Fruit fly (Drosophila melanogaster) whole organism, embryonic: Measurements from ENCODE around the gene CG16854.
A peak's percentile ranks its signal among the peaks of the same experiment; 100 is the strongest.

ENCODE experiments used
- Bgb ChIP-seq: fragments of 200-800 bp; sonication (Bioruptor generic); IDR thresholded peaks from 2 replicates; pipeline ENCODE4 v1.3.6; 2022; ENCODE audit warnings: missing biosample characterization, missing genetic modification characterization; ENCODE audit not compliant: partially characterized antibody
- CG10274 ChIP-seq: fragments of 200-800 bp; sonication (Bioruptor generic); optimal IDR thresholded peaks from 3 replicates; lab custom pipeline; 2017; ENCODE audit warnings: missing biosample characterization, mild to moderate bottlenecking, missing genetic modification characterization
- CG11247 ChIP-seq: fragments of 200-800 bp; sonication (Bioruptor generic); IDR thresholded peaks from 2 replicates; pipeline ENCODE4 v1.3.6; 2022; ENCODE audit warnings: missing biosample characterization, missing genetic modification characterization
- CG11723 ChIP-seq: fragments of 200-800 bp; sonication (Bioruptor generic); optimal IDR thresholded peaks from 2 replicates; lab custom pipeline; 2017; ENCODE audit warnings: missing biosample characterization, mild to moderate bottlenecking, missing genetic modification characterization
- CG12942 ChIP-seq: fragments of 200-800 bp; sonication (Bioruptor generic); optimal IDR thresholded peaks from 3 replicates; lab custom pipeline; 2016; ENCODE audit warnings: missing biosample characterization, missing genetic modification characterization
- CG13296 ChIP-seq: fragments of 200-800 bp; sonication (Bioruptor generic); optimal IDR thresholded peaks from 3 replicates; lab custom pipeline; 2018; ENCODE audit warnings: missing biosample characterization, mild to moderate bottlenecking, missing genetic modification characterization
- CG14014 ChIP-seq: fragments of 200-800 bp; sonication (Bioruptor generic); IDR thresholded peaks from 2 replicates; pipeline ENCODE4 v1.3.6; 2022; ENCODE audit warnings: missing biosample characterization, missing genetic modification characterization
- CG14667 ChIP-seq: fragments of 200-800 bp; sonication (Bioruptor generic); IDR thresholded peaks from 2 replicates; pipeline ENCODE4 v1.3.6; 2022; ENCODE audit warnings: missing biosample characterization, missing genetic modification characterization
- CG14965 ChIP-seq: fragments of 200-800 bp; sonication (Bioruptor generic); optimal IDR thresholded peaks from 2 replicates; lab custom pipeline; 2016; ENCODE audit warnings: missing biosample characterization, missing genetic modification characterization, borderline replicate concordance
- CG15269 ChIP-seq: fragments of 200-800 bp; sonication (Bioruptor generic); optimal IDR thresholded peaks from 2 replicates; lab custom pipeline; 2018; ENCODE audit warnings: missing biosample characterization, mild to moderate bottlenecking, missing genetic modification characterization, moderate library complexity
- CG1603 ChIP-seq: fragments of 200-800 bp; sonication (Bioruptor generic); optimal IDR thresholded peaks from 2 replicates; lab custom pipeline; 2019; ENCODE audit warnings: missing biosample characterization, mild to moderate bottlenecking, missing genetic modification characterization, moderate library complexity
- CG17359 ChIP-seq: fragments of 200-800 bp; sonication (Bioruptor generic); optimal IDR thresholded peaks from 3 replicates; lab custom pipeline; 2018; ENCODE audit warnings: missing biosample characterization, mild to moderate bottlenecking, missing genetic modification characterization, moderate library complexity
- CG31441 ChIP-seq: fragments of 200-800 bp; sonication (Bioruptor generic); IDR thresholded peaks from 2 replicates; pipeline ENCODE4 v1.3.6; 2022; ENCODE audit warnings: missing biosample characterization, missing genetic modification characterization
- CG3407 ChIP-seq: fragments of 200-800 bp; sonication (Bioruptor generic); optimal IDR thresholded peaks from 2 replicates; lab custom pipeline; 2018; ENCODE audit warnings: missing biosample characterization, mild to moderate bottlenecking, missing genetic modification characterization
- CG34422 ChIP-seq: fragments of 200-800 bp; sonication (Bioruptor generic); IDR thresholded peaks from 3 replicates; pipeline ENCODE4 v1.3.6; 2022; ENCODE audit warnings: missing biosample characterization, missing genetic modification characterization
- CG42726 ChIP-seq: fragments of 200-800 bp; sonication (Bioruptor generic); IDR thresholded peaks from 2 replicates; pipeline ENCODE4 v1.3.6; 2022; ENCODE audit warnings: missing biosample characterization, missing genetic modification characterization; ENCODE audit not compliant: partially characterized antibody
- CG5953 ChIP-seq: fragments of 200-800 bp; sonication (Bioruptor generic); IDR thresholded peaks from 2 replicates; pipeline ENCODE4 v1.3.6; 2022; ENCODE audit warnings: missing biosample characterization, missing genetic modification characterization
- CG6175 ChIP-seq: fragments of 200-800 bp; sonication (Bioruptor generic); IDR thresholded peaks from 3 replicates; pipeline ENCODE4 v1.3.6; 2022; ENCODE audit warnings: missing biosample characterization, missing genetic modification characterization
- CG8290 ChIP-seq, 3 experiments: fragments of 200-800 bp; sonication (Bioruptor generic); optimal IDR thresholded peaks; 2 replicates each; lab custom pipeline; 2016 to 2019; ENCODE audit warnings: missing biosample characterization in 3 of 3, missing genetic modification characterization in 3 of 3, mild to moderate bottlenecking in 2 of 3, moderate library complexity in 1 of 3
- Dp ChIP-seq: fragments of 200-800 bp; sonication (Bioruptor generic); optimal IDR thresholded peaks from 2 replicates; lab custom pipeline; 2018; ENCODE audit warnings: missing biosample characterization, mild to moderate bottlenecking, missing genetic modification characterization, moderate library complexity
- Ets65A ChIP-seq: fragments of 200-800 bp; sonication (Bioruptor generic); peaks from one replicate; lab custom pipeline; 2016; ENCODE audit warnings: missing biosample characterization, missing genetic modification characterization
- Hmr ChIP-seq: fragments of 200-800 bp; sonication (Bioruptor generic); optimal IDR thresholded peaks from 3 replicates; lab custom pipeline; 2017; ENCODE audit warnings: mild to moderate bottlenecking, missing biosample characterization, missing genetic modification reagents, missing genetic modification characterization
- MESR4 ChIP-seq: fragments of 200-800 bp; sonication (Bioruptor generic); optimal IDR thresholded peaks from 2 replicates; lab custom pipeline; 2018; ENCODE audit warnings: missing biosample characterization, mild to moderate bottlenecking, missing genetic modification characterization, moderate library complexity
- Oaz ChIP-seq: fragments of 200-800 bp; sonication (Bioruptor generic); IDR thresholded peaks from 2 replicates; pipeline ENCODE4 v1.3.6; 2022; ENCODE audit warnings: missing biosample characterization, missing genetic modification characterization
- PHDP ChIP-seq: fragments of 200-800 bp; sonication (Bioruptor generic); optimal IDR thresholded peaks from 3 replicates; lab custom pipeline; 2018; ENCODE audit warnings: missing biosample characterization, mild to moderate bottlenecking, missing genetic modification characterization, moderate library complexity
- Poxn ChIP-seq: fragments of 200-800 bp; sonication (Bioruptor generic); IDR thresholded peaks from 2 replicates; pipeline ENCODE4 v1.3.6; 2022; ENCODE audit warnings: missing biosample characterization, missing genetic modification characterization
- Spps ChIP-seq: fragments of 200-800 bp; sonication (Bioruptor generic); optimal IDR thresholded peaks from 2 replicates; lab custom pipeline; 2018; ENCODE audit warnings: missing biosample characterization, mild to moderate bottlenecking, missing genetic modification characterization
- Taf1 ChIP-seq: fragments of 200-800 bp; sonication (Bioruptor generic); IDR thresholded peaks from 2 replicates; pipeline ENCODE4 v1.3.6; 2022; ENCODE audit warnings: missing biosample characterization, missing genetic modification characterization
- ash1 ChIP-seq: fragments of 200-800 bp; sonication (Bioruptor generic); optimal IDR thresholded peaks from 2 replicates; lab custom pipeline; 2018; ENCODE audit warnings: missing biosample characterization, mild to moderate bottlenecking, missing genetic modification characterization
- ato ChIP-seq: fragments of 200-800 bp; sonication (Bioruptor generic); IDR thresholded peaks from 2 replicates; pipeline ENCODE4 v1.3.6; 2022; ENCODE audit warnings: missing biosample characterization, missing genetic modification characterization; ENCODE audit not compliant: partially characterized antibody
- br ChIP-seq: fragments of >200 bp; optimal IDR thresholded peaks from 2 replicates; lab custom pipeline; 2017
- crol ChIP-seq: fragments of 200-800 bp; sonication (Bioruptor generic); IDR thresholded peaks from 2 replicates; pipeline ENCODE4 v1.3.6; 2022; ENCODE audit warnings: missing biosample characterization, missing genetic modification characterization
- dm ChIP-seq: fragments of 200-800 bp; sonication (Bioruptor generic); optimal IDR thresholded peaks from 3 replicates; lab custom pipeline; 2016; ENCODE audit warnings: missing biosample characterization, missing genetic modification characterization
- fd3F ChIP-seq: fragments of 200-800 bp; sonication (Bioruptor generic); optimal IDR thresholded peaks from 2 replicates; lab custom pipeline; 2018; ENCODE audit warnings: missing biosample characterization, mild to moderate bottlenecking, missing genetic modification characterization, moderate library complexity
- grau ChIP-seq: fragments of 200-800 bp; optimal IDR thresholded peaks from 3 replicates; lab custom pipeline; 2019; ENCODE audit warnings: missing biosample characterization, mild to moderate bottlenecking, missing genetic modification characterization, moderate library complexity
- her ChIP-seq: fragments of 200-800 bp; sonication (Bioruptor generic); optimal IDR thresholded peaks from 2 replicates; lab custom pipeline; 2016; ENCODE audit warnings: missing biosample characterization, missing genetic modification characterization
- hkb ChIP-seq, 2 experiments: fragments of 200-800 bp in 1 of 2; fragments of >200 bp in 1 of 2; sonication (Bioruptor generic) in 1 of 2; IDR thresholded peaks in 1 of 2; optimal IDR thresholded peaks in 1 of 2; 2 replicates each; pipeline versions ENCODE4 v1.3.6 to Lab custom; 2017 to 2022; ENCODE audit warnings: missing biosample characterization in 1 of 2, missing genetic modification characterization in 1 of 2
- hth ChIP-seq: fragments of >200 bp; optimal IDR thresholded peaks from 2 replicates; lab custom pipeline; 2017; ENCODE audit warnings: inconsistent platforms
- insv ChIP-seq, 2 experiments: fragments of 200-800 bp; sonication (Bioruptor generic); optimal IDR thresholded peaks; 3 replicates each; lab custom pipeline; 2016 to 2018; ENCODE audit warnings: missing biosample characterization in 2 of 2, missing genetic modification characterization in 2 of 2
- jumu ChIP-seq: fragments of 200-800 bp; sonication (Bioruptor generic); optimal IDR thresholded peaks from 3 replicates; lab custom pipeline; 2016; ENCODE audit warnings: missing biosample characterization, missing genetic modification characterization
- kay ChIP-seq: fragments of 200-800 bp; sonication (Bioruptor generic); optimal IDR thresholded peaks from 2 replicates; lab custom pipeline; 2016; ENCODE audit warnings: missing biosample characterization, missing genetic modification characterization
- knrl ChIP-seq: fragments of 200-800 bp; sonication (Bioruptor generic); IDR thresholded peaks from 3 replicates; pipeline ENCODE4 v1.3.6; 2022; ENCODE audit warnings: missing biosample characterization, missing genetic modification characterization; ENCODE audit not compliant: partially characterized antibody
- nerfin-2 ChIP-seq: fragments of 200-800 bp; sonication (Bioruptor generic); IDR thresholded peaks from 2 replicates; pipeline ENCODE4 v1.3.6; 2022; ENCODE audit warnings: missing biosample characterization, missing genetic modification characterization; ENCODE audit not compliant: partially characterized antibody
- nmo ChIP-seq: fragments of 200-800 bp; sonication (Bioruptor generic); optimal IDR thresholded peaks from 2 replicates; lab custom pipeline; 2018; ENCODE audit warnings: missing biosample characterization, mild to moderate bottlenecking, missing genetic modification characterization, moderate library complexity
- pho ChIP-seq: fragments of 200-800 bp; sonication (Bioruptor generic); optimal IDR thresholded peaks from 2 replicates; lab custom pipeline; 2016; ENCODE audit warnings: missing biosample characterization, missing genetic modification characterization
- pros ChIP-seq: fragments of 200-800 bp; sonication (Bioruptor generic); optimal IDR thresholded peaks from 3 replicates; lab custom pipeline; 2019; ENCODE audit warnings: missing biosample characterization, mild to moderate bottlenecking, missing genetic modification characterization, moderate library complexity
- sima ChIP-seq: fragments of 200-800 bp; sonication (Bioruptor generic); optimal IDR thresholded peaks from 2 replicates; lab custom pipeline; 2016; ENCODE audit warnings: missing biosample characterization, missing genetic modification characterization
- sisA ChIP-seq: fragments of 200-800 bp; sonication (Bioruptor generic); IDR thresholded peaks from 2 replicates; pipeline ENCODE4 v1.3.6; 2022; ENCODE audit warnings: missing biosample characterization, missing genetic modification characterization
- tgo ChIP-seq: fragments of 200-800 bp; sonication (Bioruptor generic); IDR thresholded peaks from 3 replicates; pipeline ENCODE4 v1.3.6; 2022; ENCODE audit warnings: missing biosample characterization, missing genetic modification characterization
- tna ChIP-seq: fragments of 200-800 bp; sonication (Bioruptor generic); IDR thresholded peaks from 2 replicates; pipeline ENCODE4 v1.3.6; 2022; ENCODE audit warnings: missing biosample characterization, missing genetic modification characterization; ENCODE audit not compliant: partially characterized antibody

CG16854 gene

dm6 chr2L:11113011-11113528, 26.5 kb downstream of the CG16854 start, which contains the start of gene Idua (continued):
- peak; percentile 77 for TF ChIP-seq CG14014
- no peak for TF ChIP-seq CG1603 (tag; lab: Kevin White, UChicago)
- TF ChIP-seq hkb (optimal IDR thresholded peaks at IDR 0.05; lab: Kevin White, UChicago), result no peak
- peak; percentile 81 for TF ChIP-seq hkb (GFP tag; IDR thresholded peaks at IDR 0.05; lab: Robert Waterston, UW)
- no peak for TF ChIP-seq CG42726 (GFP tag; lab: Robert Waterston, UW)
- no peak for TF ChIP-seq nerfin-2
- TF ChIP-seq Taf1 (GFP tag; lab: Robert Waterston, UW), result no peak
- TF ChIP-seq MESR4, result no peak
- TF ChIP-seq br, result no peak
- TF ChIP-seq Ets65A (GFP tag; lab: Kevin White, UChicago), result peak; percentile 90
- no peak for TF ChIP-seq knrl (GFP tag; lab: Robert Waterston, UW)
- TF ChIP-seq Poxn (GFP tag; lab: Robert Waterston, UW), result no peak
- TF ChIP-seq Bgb (GFP tag; lab: Robert Waterston, UW), result no peak
- peak; percentile 53 for TF ChIP-seq CG14667
- TF ChIP-seq fd3F, result peak; percentile 53
- TF ChIP-seq CG17359, result peak; percentile 69
- TF ChIP-seq sisA, result peak; percentile 41; the same call in 1 of the 2 replicates
- no peak for TF ChIP-seq CG14965 (GFP tag; lab: Kevin White, UChicago)
- 0 out of 2 replicates have a peak, but pooled peaks have one; percentile 5 for TF ChIP-seq Oaz
- no peak for TF ChIP-seq dm (GFP tag; lab: Kevin White, UChicago)
- TF ChIP-seq nmo (GFP tag; lab: Kevin White, UChicago), result peak; percentile 77
- TF ChIP-seq CG34422 (GFP tag; lab: Robert Waterston, UW), result no peak; the same call in 2 of the 3 replicates
- no peak for TF ChIP-seq CG15269 (tag; lab: Kevin White, UChicago)
- TF ChIP-seq kay (GFP tag; lab: Kevin White, UChicago), result peak; percentile 17
- TF ChIP-seq insv (GFP tag; optimal IDR thresholded peaks at IDR 0.05; lab: Kevin White, UChicago), result peak in 1 of 2 experiments; percentile 19
- peak; percentile 35 for TF ChIP-seq CG3407 (GFP tag; lab: Kevin White, UChicago)
- peak; percentile 38 for TF ChIP-seq CG12942 (GFP tag; lab: Kevin White, UChicago)
- TF ChIP-seq crol, result no peak
- no peak for TF ChIP-seq Dp (GFP tag; lab: Kevin White, UChicago)
- TF ChIP-seq Spps (tag; lab: Kevin White, UChicago), result no peak
- TF ChIP-seq PHDP (tag; lab: Kevin White, UChicago), result peak; percentile 76
- TF ChIP-seq CG13296 (GFP tag; lab: Kevin White, UChicago), result peak; percentile 85
- no peak for TF ChIP-seq sima (GFP tag; lab: Kevin White, UChicago)
- no peak for TF ChIP-seq tna (GFP tag; lab: Robert Waterston, UW)
- TF ChIP-seq her, result no peak
- no peak for TF ChIP-seq CG5953 (GFP tag; lab: Robert Waterston, UW)
- TF ChIP-seq ash1, result no peak
- 0 out of 3 replicates have a peak, but pooled peaks have one; percentile 52 for TF ChIP-seq CG6175
- TF ChIP-seq grau (tag; lab: Kevin White, UChicago), result peak; percentile 83
- no peak for TF ChIP-seq jumu (GFP tag; lab: Kevin White, UChicago)
- TF ChIP-seq CG8290 (GFP tag; optimal IDR thresholded peaks at IDR 0.05; lab: Kevin White, UChicago), result no peak
- no peak for TF ChIP-seq CG8290 (tag; optimal IDR thresholded peaks at IDR 0.05; lab: Kevin White, UChicago)
- peak; percentile 28 for TF ChIP-seq pho (GFP tag; lab: Kevin White, UChicago)
- peak; percentile 57 for TF ChIP-seq tgo
- TF ChIP-seq ato (GFP tag; lab: Robert Waterston, UW), result no peak
- TF ChIP-seq Hmr (GFP tag; lab: Kevin White, UChicago), result peak; percentile 91
- no peak for TF ChIP-seq CG31441 (GFP tag; lab: Robert Waterston, UW)
- no peak for TF ChIP-seq CG11247 (GFP tag; lab: Robert Waterston, UW)
- no peak for TF ChIP-seq CG11723
- TF ChIP-seq hth (lab: Kevin White, UChicago), result no peak
- peak; percentile 44 for TF ChIP-seq CG10274
- TF ChIP-seq pros (GFP tag; lab: Kevin White, UChicago), result peak; percentile 6
